Worm (Caenorhabditis elegans) whole organism, L1 larva: ENCODE results near the gene mpz-1.

Experiments
- aha-1 ChIP-seq: fragments of 150-350 bp; optimal IDR thresholded peaks from 2 replicates; lab custom pipeline; 2014; ENCODE audit warnings: missing biosample characterization, missing genetic modification characterization
- alr-1 ChIP-seq: fragments of 200-800 bp; sonication (Bioruptor generic); optimal IDR thresholded peaks from 2 replicates; lab custom pipeline; 2018; ENCODE audit warnings: borderline replicate concordance, mild to moderate bottlenecking, missing genetic modification characterization, missing compliant biosample characterization
- blmp-1 ChIP-seq: fragments of 150-350 bp; optimal IDR thresholded peaks from 2 replicates; lab custom pipeline; 2014; ENCODE audit warnings: missing biosample characterization, missing genetic modification characterization
- ceh-88 ChIP-seq: fragments of 200-800 bp; sonication (Bioruptor generic); IDR thresholded peaks from 2 replicates; pipeline ENCODE4 v1.3.6; 2022; ENCODE audit warnings: missing genetic modification characterization, missing compliant biosample characterization
- ces-1 ChIP-seq: fragments of 150-350 bp; optimal IDR thresholded peaks from 2 replicates; lab custom pipeline; 2014; ENCODE audit warnings: missing biosample characterization, missing genetic modification reagents, missing genetic modification characterization
- dsc-1 ChIP-seq: sonication (generic microtip); optimal IDR thresholded peaks from 2 replicates; lab custom pipeline; 2016; ENCODE audit warnings: mild to moderate bottlenecking, missing genetic modification characterization, missing compliant biosample characterization
- efl-1 ChIP-seq, 4 experiments: fragments of 150-350 bp; optimal IDR thresholded peaks in 3 of 4; peaks in 1 of 4; 1 replicate in 1 of 4; 2 replicates in 3 of 4; lab custom pipeline; 2014; ENCODE audit warnings: missing biosample characterization in 2 of 4, missing genetic modification characterization in 2 of 4, missing genetic modification reagents in 2 of 4
- egl-13 ChIP-seq: sonication (generic microtip); optimal IDR thresholded peaks from 2 replicates; lab custom pipeline; 2016; ENCODE audit warnings: missing genotype, missing genetic modification reagents, missing genetic modification characterization, missing compliant biosample characterization
- elt-2 ChIP-seq: sonication (generic microtip); optimal IDR thresholded peaks from 2 replicates; lab custom pipeline; 2016; ENCODE audit warnings: missing genetic modification characterization, mild to moderate bottlenecking, inconsistent platforms, missing compliant biosample characterization, missing genetic modification reagents
- ets-5 ChIP-seq: fragments of 200-800 bp; sonication (Bioruptor generic); IDR thresholded peaks from 2 replicates; pipeline ENCODE4 v1.3.6; 2022; ENCODE audit warnings: missing genetic modification characterization, missing compliant biosample characterization
- fkh-4 ChIP-seq: sonication (generic microtip); optimal IDR thresholded peaks from 2 replicates; lab custom pipeline; 2016; ENCODE audit warnings: missing compliant biosample characterization, missing genetic modification characterization, borderline replicate concordance
- fkh-8 ChIP-seq: sonication (generic microtip); optimal IDR thresholded peaks from 2 replicates; lab custom pipeline; 2016; ENCODE audit warnings: mild to moderate bottlenecking, missing genetic modification characterization, missing compliant biosample characterization
- jun-1 ChIP-seq: fragments of 150-350 bp; optimal IDR thresholded peaks from 2 replicates; lab custom pipeline; 2014; ENCODE audit warnings: missing biosample characterization, missing genetic modification reagents, missing genetic modification characterization
- lin-14 ChIP-seq: fragments of 200-800 bp; sonication (Bioruptor generic); optimal IDR thresholded peaks from 2 replicates; lab custom pipeline; 2018; ENCODE audit warnings: mild to moderate bottlenecking, missing genetic modification characterization, moderate library complexity, missing compliant biosample characterization
- lin-15B ChIP-seq: fragments of 150-350 bp; sonication (generic microtip); optimal IDR thresholded peaks from 3 replicates; lab custom pipeline; 2014; ENCODE audit warnings: missing biosample characterization, missing genetic modification characterization
- lir-3 ChIP-seq: sonication (generic microtip); optimal IDR thresholded peaks from 2 replicates; lab custom pipeline; 2016; ENCODE audit warnings: mild to moderate bottlenecking, missing genetic modification characterization, moderate library complexity, missing compliant biosample characterization; ENCODE audit not compliant: poor library complexity
- lsy-2 ChIP-seq, 2 experiments: fragments of 150-350 bp; optimal IDR thresholded peaks; 2 replicates each; lab custom pipeline; 2014; ENCODE audit warnings: missing biosample characterization in 2 of 2, missing genetic modification characterization in 2 of 2
- nhr-19 ChIP-seq: fragments of 200-800 bp; sonication (Bioruptor generic); conservative IDR thresholded peaks from 2 replicates; pipeline ENCODE4 v1.3.6; 2022; ENCODE audit warnings: missing genetic modification characterization, missing compliant biosample characterization
- nhr-20 ChIP-seq: sonication (generic microtip); optimal IDR thresholded peaks from 2 replicates; lab custom pipeline; 2016; ENCODE audit warnings: mild to moderate bottlenecking, missing genetic modification characterization, missing compliant biosample characterization
- nhr-237 ChIP-seq: fragments of 150-350 bp; optimal IDR thresholded peaks from 2 replicates; lab custom pipeline; 2014; ENCODE audit warnings: missing biosample characterization, missing genetic modification characterization
- nhr-47 ChIP-seq: sonication (generic microtip); optimal IDR thresholded peaks from 2 replicates; lab custom pipeline; 2016; ENCODE audit warnings: mild to moderate bottlenecking, missing genetic modification characterization, moderate library complexity, missing compliant biosample characterization
- nhr-71 ChIP-seq: sonication (generic microtip); optimal IDR thresholded peaks from 2 replicates; lab custom pipeline; 2016; ENCODE audit warnings: mild to moderate bottlenecking, missing genetic modification characterization, moderate library complexity, missing compliant biosample characterization
- nhr-77 ChIP-seq: fragments of 150-350 bp; optimal IDR thresholded peaks from 2 replicates; lab custom pipeline; 2014; ENCODE audit warnings: missing biosample characterization, missing genetic modification characterization
- nhr-85 ChIP-seq: sonication (generic microtip); peaks from one replicate; lab custom pipeline; 2016; ENCODE audit warnings: missing genetic modification characterization, inconsistent platforms, missing compliant biosample characterization
- pax-3 ChIP-seq: fragments of 200-800 bp; sonication (Bioruptor generic); optimal IDR thresholded peaks from 2 replicates; lab custom pipeline; 2018; ENCODE audit warnings: mild to moderate bottlenecking, missing genetic modification characterization, moderate library complexity, missing compliant biosample characterization
- sox-4 ChIP-seq: sonication (generic microtip); optimal IDR thresholded peaks from 2 replicates; lab custom pipeline; 2016; ENCODE audit warnings: missing genetic modification characterization, missing compliant biosample characterization
- sptf-1 ChIP-seq: fragments of 150-350 bp; optimal IDR thresholded peaks from 2 replicates; lab custom pipeline; 2014; ENCODE audit warnings: missing biosample characterization, missing genetic modification characterization
- unc-130 ChIP-seq: fragments of 150-350 bp; optimal IDR thresholded peaks from 2 replicates; lab custom pipeline; 2017; ENCODE audit warnings: missing biosample characterization, missing genetic modification characterization, inconsistent platforms
- unc-98 ChIP-seq: fragments of 200-800 bp; sonication (Bioruptor generic); IDR thresholded peaks from 2 replicates; pipeline ENCODE4 v1.3.6; 2022; ENCODE audit warnings: missing genetic modification characterization, missing compliant biosample characterization
- xbp-1 ChIP-seq: sonication (generic microtip); optimal IDR thresholded peaks from 2 replicates; lab custom pipeline; 2016; ENCODE audit warnings: missing genetic modification characterization, missing compliant biosample characterization
- zag-1 ChIP-seq: fragments of 150-350 bp; optimal IDR thresholded peaks from 2 replicates; lab custom pipeline; 2014; ENCODE audit warnings: missing biosample characterization, missing genetic modification characterization
- zip-4 ChIP-seq: fragments of 200-800 bp; sonication (Bioruptor generic); optimal IDR thresholded peaks from 2 replicates; lab custom pipeline; 2018; ENCODE audit warnings: mild to moderate bottlenecking, missing genetic modification characterization, moderate library complexity, missing compliant biosample characterization
- ztf-4 ChIP-seq: fragments of 150-350 bp; optimal IDR thresholded peaks from 2 replicates; lab custom pipeline; 2014; ENCODE audit warnings: missing biosample characterization, missing genetic modification characterization

mpz-1 gene

ce11 chrII:10808708-10809343 lies 30.9 kb upstream of the mpz-1 start, which contains the start of gene R06F6.14:
R06F6.14 (plus strand) TSS chrII:10809293.
- TF ChIP-seq fkh-4 (no peak), nhr-237 (no peak), jun-1 (tag; lab: Kevin White, UChicago) (no peak), ets-5 (GFP tag; lab: Robert Waterston, UW) (no peak), nhr-77 (tag; lab: Kevin White, UChicago) (no peak)

ce11 chrII:10805437-10805836 lies 27.5 kb upstream of the mpz-1 start, which contains the start of gene ceh-62:
ceh-62 (plus strand) TSS chrII:10805737.
- no peak for TF ChIP-seq ztf-4 (tag; lab: Kevin White, UChicago)
- no peak for TF ChIP-seq aha-1 (tag; lab: Kevin White, UChicago)
- TF ChIP-seq sptf-1 (tag; lab: Kevin White, UChicago), result no peak
- no peak for TF ChIP-seq zip-4 (GFP tag; lab: Kevin White, UChicago)
- TF ChIP-seq xbp-1 (tag; lab: Kevin White, UChicago), result no peak
- TF ChIP-seq unc-98 (GFP tag; lab: Robert Waterston, UW), result no peak
- no peak for TF ChIP-seq nhr-20 (tag; lab: Kevin White, UChicago)
- no peak for TF ChIP-seq zag-1 (tag; lab: Kevin White, UChicago)
- TF ChIP-seq fkh-8 (tag; lab: Kevin White, UChicago), result no peak
- TF ChIP-seq egl-13 (tag; lab: Kevin White, UChicago), result no peak
- no peak for TF ChIP-seq nhr-19 (GFP tag; lab: Robert Waterston, UW)
- no peak for TF ChIP-seq ces-1 (GFP tag; lab: Kevin White, UChicago)
- no peak for TF ChIP-seq ceh-88 (GFP tag; lab: Robert Waterston, UW)
- no peak for TF ChIP-seq pax-3 (tag; lab: Kevin White, UChicago)
- no peak for TF ChIP-seq sox-4 (tag; lab: Kevin White, UChicago)
- no peak for TF ChIP-seq jun-1 (tag; lab: Kevin White, UChicago)
- TF ChIP-seq lir-3 (tag; lab: Kevin White, UChicago), result no peak
- TF ChIP-seq lin-15B (tag; lab: Kevin White, UChicago), result no peak
- no peak for TF ChIP-seq elt-2 (tag; lab: Kevin White, UChicago)

DNA sequence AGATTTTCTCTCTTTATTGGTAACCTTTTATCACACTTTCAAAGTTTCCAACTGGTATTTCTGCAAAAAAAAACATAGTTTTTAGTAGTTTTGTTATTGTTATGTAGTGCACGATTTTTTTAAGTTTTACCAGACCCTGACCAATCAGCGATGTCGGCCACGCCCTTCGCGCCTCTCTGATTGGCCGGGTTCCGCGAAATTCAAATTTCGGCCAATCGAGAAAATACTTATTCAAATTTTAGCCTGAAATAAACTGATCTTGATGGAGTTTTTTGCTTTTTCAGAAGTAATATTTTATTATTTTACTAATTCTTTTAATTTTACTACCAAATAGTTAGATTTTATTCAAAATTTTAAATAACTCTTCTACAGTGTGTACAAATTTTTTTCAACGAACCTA lies 27.0 kb upstream of the mpz-1 start:
- TF ChIP-seq unc-130 (tag; lab: Kevin White, UChicago), result no peak
- TF ChIP-seq efl-1 (optimal IDR thresholded peaks at IDR 0.05; lab: Kevin White, UChicago), result no peak
- TF ChIP-seq efl-1 (GFP tag; optimal IDR thresholded peaks at IDR 0.05 in 1 of 2; lab: Kevin White, UChicago), result peak in 1 of 2 experiments; percentile 55
- peak; percentile 18 for TF ChIP-seq nhr-85 (tag; lab: Kevin White, UChicago)
- TF ChIP-seq alr-1 (tag; lab: Kevin White, UChicago), result no peak
- no peak for TF ChIP-seq blmp-1 (tag; lab: Kevin White, UChicago)
- TF ChIP-seq lin-15B (tag; lab: Kevin White, UChicago), result no peak
- TF ChIP-seq, all 84 proteins: peak for 2

- TF ChIP-seq egl-13 (tag; lab: Kevin White, UChicago), result peak; percentile 33
- TF ChIP-seq dsc-1 (tag; lab: Kevin White, UChicago), result peak; percentile 9
- no peak for TF ChIP-seq nhr-47 (tag; lab: Kevin White, UChicago)
- peak; percentile 62 for TF ChIP-seq lin-14
- TF ChIP-seq sox-4 (tag; lab: Kevin White, UChicago), result no peak
- peak; percentile 24 for TF ChIP-seq nhr-71 (tag; lab: Kevin White, UChicago)
- peak in 1 of 2 experiments; percentile 15 for TF ChIP-seq lsy-2 (tag; optimal IDR thresholded peaks at IDR 0.05; lab: Kevin White, UChicago)
Observed at ce11 chrII:10804442-10804841, 26.5 kb upstream of the mpz-1 start.
